Worm (Caenorhabditis elegans) whole organism, L4 larva: ENCODE measurements around the gene zfp-1.

Experiments used
- D1046.2 ChIP-seq: fragments of 200-800 bp; sonication (Bioruptor generic); IDR thresholded peaks from 2 replicates; pipeline ENCODE4 v1.3.6; 2022; ENCODE audit warnings: missing genetic modification characterization, missing compliant biosample characterization
- F44E2.7 ChIP-seq: fragments of 200-800 bp; sonication (Bioruptor generic); IDR thresholded peaks from 2 replicates; pipeline ENCODE4 v2.1.2; 2022; ENCODE audit warnings: missing genetic modification characterization, missing compliant biosample characterization
- R02D3.7 ChIP-seq: fragments of 150-350 bp; sonication (generic microtip); optimal IDR thresholded peaks from 3 replicates; lab custom pipeline; 2014; ENCODE audit warnings: missing biosample characterization, missing genetic modification characterization
- T20F7.1 ChIP-seq: fragments of 200-800 bp; sonication (Bioruptor generic); optimal IDR thresholded peaks from 2 replicates; lab custom pipeline; 2018; ENCODE audit warnings: mild to moderate bottlenecking, missing genetic modification characterization, missing compliant biosample characterization
- Y105C5A.15 ChIP-seq: fragments of 200-800 bp; sonication (Bioruptor generic); IDR thresholded peaks from 2 replicates; pipeline ENCODE4 v1.3.6; 2022; ENCODE audit warnings: missing genetic modification characterization, missing compliant biosample characterization
- Y5F2A.4 ChIP-seq: fragments of 200-800 bp; sonication (Bioruptor generic); optimal IDR thresholded peaks from 2 replicates; lab custom pipeline; 2018; ENCODE audit warnings: mild to moderate bottlenecking, missing genetic modification characterization, missing compliant biosample characterization
- aha-1 ChIP-seq: fragments of 150-350 bp; peaks from one replicate; lab custom pipeline; 2014; ENCODE audit warnings: missing biosample characterization, missing genetic modification characterization
- aly-2 ChIP-seq: sonication (generic microtip); optimal IDR thresholded peaks from 2 replicates; lab custom pipeline; 2018; ENCODE audit warnings: missing biosample characterization, missing genetic modification characterization
- arid-1 ChIP-seq: fragments of 200-800 bp; sonication (Bioruptor generic); conservative IDR thresholded peaks from 2 replicates; pipeline ENCODE4 v1.3.6; 2022; ENCODE audit warnings: missing genetic modification reagents, missing genetic modification characterization, missing compliant biosample characterization
- attf-4 ChIP-seq: sonication (generic microtip); optimal IDR thresholded peaks from 3 replicates; lab custom pipeline; 2017; ENCODE audit warnings: missing biosample characterization, missing genetic modification characterization
- ceh-28 ChIP-seq: fragments of 150-350 bp; optimal IDR thresholded peaks from 2 replicates; lab custom pipeline; 2014; ENCODE audit warnings: missing biosample characterization, missing genetic modification reagents, missing genetic modification characterization
- ceh-32 ChIP-seq: sonication (generic microtip); optimal IDR thresholded peaks from 2 replicates; lab custom pipeline; 2016; ENCODE audit warnings: mild to moderate bottlenecking, missing genetic modification characterization, missing compliant biosample characterization; ENCODE audit not compliant: poor library complexity
- ces-1 ChIP-seq: fragments of 150-350 bp; sonication (generic microtip); optimal IDR thresholded peaks from 4 replicates; lab custom pipeline; 2014; ENCODE audit warnings: missing biosample characterization, missing genetic modification reagents, missing genetic modification characterization
- cey-2 ChIP-seq: sonication (generic microtip); optimal IDR thresholded peaks from 3 replicates; lab custom pipeline; 2017; ENCODE audit warnings: missing genetic modification characterization, mild to moderate bottlenecking, missing compliant biosample characterization, antibody characterized with exemption, borderline replicate concordance; ENCODE audit not compliant: insufficient read depth
- ctbp-1 ChIP-seq: fragments of 200-800 bp; sonication (Bioruptor generic); IDR thresholded peaks from 2 replicates; pipeline ENCODE4 v1.3.6; 2022; ENCODE audit warnings: missing genetic modification reagents, missing genetic modification characterization, missing compliant biosample characterization
- daf-8 ChIP-seq: fragments of 200-800 bp; sonication (Bioruptor generic); IDR thresholded peaks from 2 replicates; pipeline ENCODE4 v1.3.6; 2022; ENCODE audit warnings: missing genetic modification characterization, missing compliant biosample characterization
- dmd-8 ChIP-seq: fragments of 200-800 bp; sonication (Bioruptor generic); IDR thresholded peaks from 2 replicates; pipeline ENCODE4 v1.3.6; 2022; ENCODE audit warnings: missing genetic modification characterization, missing compliant biosample characterization
- dmd-9 ChIP-seq: fragments of 200-800 bp; sonication (Bioruptor generic); IDR thresholded peaks from 2 replicates; pipeline ENCODE4 v1.3.6; 2022; ENCODE audit warnings: missing genetic modification reagents, missing genetic modification characterization, missing compliant biosample characterization
- egl-27 ChIP-seq: sonication (generic microtip); optimal IDR thresholded peaks from 3 replicates; lab custom pipeline; 2017; ENCODE audit warnings: missing biosample characterization, missing genetic modification reagents, missing genetic modification characterization
- fkh-10 ChIP-seq: fragments of 150-350 bp; optimal IDR thresholded peaks from 2 replicates; lab custom pipeline; 2014; ENCODE audit warnings: missing biosample characterization, missing genetic modification reagents, missing genetic modification characterization
- gei-8 ChIP-seq: fragments of 200-800 bp; sonication (Bioruptor generic); optimal IDR thresholded peaks from 2 replicates; lab custom pipeline; 2018; ENCODE audit warnings: mild to moderate bottlenecking, missing genetic modification characterization, missing compliant biosample characterization
- hmg-1.1 ChIP-seq: fragments of 200-800 bp; sonication (Bioruptor generic); IDR thresholded peaks from 2 replicates; pipeline ENCODE4 v1.3.6; 2022; ENCODE audit warnings: missing genetic modification reagents, missing genetic modification characterization, missing compliant biosample characterization
- jun-1 ChIP-seq: fragments of 150-350 bp; optimal IDR thresholded peaks from 2 replicates; lab custom pipeline; 2014; ENCODE audit warnings: missing biosample characterization, missing genetic modification reagents, missing genetic modification characterization
- lin-38 ChIP-seq: fragments of 200-800 bp; sonication (Bioruptor generic); IDR thresholded peaks from 2 replicates; pipeline ENCODE4 v1.3.6; 2022; ENCODE audit warnings: missing genetic modification reagents, missing genetic modification characterization, missing compliant biosample characterization
- madf-5 ChIP-seq, 2 experiments: fragments of 200-800 bp; sonication (Bioruptor generic); IDR thresholded peaks; 2 replicates each; pipeline ENCODE4 v1.3.6; 2022; ENCODE audit warnings: missing compliant biosample characterization in 2 of 2, missing genetic modification characterization in 2 of 2
- madf-9 ChIP-seq: fragments of 200-800 bp; sonication (Bioruptor generic); conservative IDR thresholded peaks from 2 replicates; pipeline ENCODE4 v1.3.6; 2022; ENCODE audit warnings: missing genetic modification reagents, missing genetic modification characterization, missing compliant biosample characterization
- mdl-1 ChIP-seq, 2 experiments: fragments of 150-350 bp in 1 of 2; sonication (generic microtip) in 1 of 2; optimal IDR thresholded peaks; 2 replicates each; lab custom pipeline; 2014 to 2017; ENCODE audit warnings: missing biosample characterization in 2 of 2, missing genetic modification characterization in 2 of 2
- mes-2 ChIP-seq: sonication (generic microtip); optimal IDR thresholded peaks from 2 replicates; lab custom pipeline; 2016; ENCODE audit warnings: missing genotype, mild to moderate bottlenecking, missing genetic modification characterization, missing compliant biosample characterization; ENCODE audit not compliant: poor library complexity, severe bottlenecking
- mxl-2 ChIP-seq: fragments of 200-800 bp; sonication (Bioruptor generic); conservative IDR thresholded peaks from 2 replicates; pipeline ENCODE4 v1.3.6; 2022; ENCODE audit warnings: missing genetic modification reagents, missing genetic modification characterization, missing compliant biosample characterization
- nhr-11 ChIP-seq: fragments of 150-350 bp; optimal IDR thresholded peaks from 2 replicates; lab custom pipeline; 2014; ENCODE audit warnings: missing biosample characterization, missing genetic modification characterization
- nhr-111 ChIP-seq: fragments of 200-800 bp; sonication (Bioruptor generic); optimal IDR thresholded peaks from 2 replicates; lab custom pipeline; 2018; ENCODE audit warnings: mild to moderate bottlenecking, missing genetic modification characterization, missing compliant biosample characterization
- nhr-28 ChIP-seq: fragments of 150-350 bp; optimal IDR thresholded peaks from 2 replicates; lab custom pipeline; 2014; ENCODE audit warnings: missing biosample characterization, missing genetic modification characterization
- nhr-42 ChIP-seq: fragments of 200-800 bp; sonication (Bioruptor generic); IDR thresholded peaks from 2 replicates; pipeline ENCODE4 v1.3.6; 2022; ENCODE audit warnings: missing genetic modification characterization, missing compliant biosample characterization
- pha-4 ChIP-seq, 2 experiments: fragments of 150-350 bp in 1 of 2; fragments of 200-800 bp in 1 of 2; sonication (Bioruptor generic) in 1 of 2; IDR thresholded peaks in 1 of 2; optimal IDR thresholded peaks in 1 of 2; 2 replicates each; pipeline versions ENCODE4 v1.3.6 to Lab custom; 2014 to 2022; ENCODE audit warnings: missing genetic modification characterization in 2 of 2, missing genetic modification reagents in 2 of 2, missing biosample characterization in 1 of 2, missing compliant biosample characterization in 1 of 2
- rbr-2 ChIP-seq: sonication (generic microtip); optimal IDR thresholded peaks from 2 replicates; lab custom pipeline; 2016; ENCODE audit warnings: missing genotype, missing genetic modification characterization, missing compliant biosample characterization
- saeg-2 ChIP-seq: fragments of 200-800 bp; sonication (Bioruptor generic); IDR thresholded peaks from 2 replicates; pipeline ENCODE4 v1.3.6; 2022; ENCODE audit warnings: missing genetic modification reagents, missing genetic modification characterization, missing compliant biosample characterization
- set-16 ChIP-seq: fragments of 200-800 bp; sonication (Bioruptor generic); IDR thresholded peaks from 2 replicates; pipeline ENCODE4 v1.3.6; 2022; ENCODE audit warnings: missing genetic modification reagents, missing genetic modification characterization, missing compliant biosample characterization
- snpc-4 ChIP-seq: fragments of 150-350 bp; optimal IDR thresholded peaks from 2 replicates; lab custom pipeline; 2014; ENCODE audit warnings: missing biosample characterization, missing genetic modification characterization
- tra-1 ChIP-seq: fragments of 200-800 bp; sonication (Bioruptor generic); IDR thresholded peaks from 2 replicates; pipeline ENCODE4 v1.3.6; 2022; ENCODE audit warnings: missing genetic modification reagents, missing genetic modification characterization, missing compliant biosample characterization
- zip-11 ChIP-seq: fragments of 200-800 bp; sonication (Bioruptor generic); IDR thresholded peaks from 2 replicates; pipeline ENCODE4 v1.3.6; 2022; ENCODE audit warnings: missing genetic modification characterization, missing compliant biosample characterization
- ztf-7 ChIP-seq: fragments of 150-350 bp; optimal IDR thresholded peaks from 2 replicates; lab custom pipeline; 2014; ENCODE audit warnings: missing biosample characterization, missing genetic modification characterization

Gene zfp-1

ce11 chrIII:8801864-8802818 lies 10.8 kb downstream of the zfp-1 start (continued):
- TF ChIP-seq madf-9 (no peak; the same call in 1 of the 2 replicates), set-16 (peak; percentile 77; the same call in 1 of the 2 replicates), ctbp-1 (GFP tag; lab: Robert Waterston, UW) (peak; percentile 83), nhr-28 (tag; lab: Kevin White, UChicago) (peak; percentile 96), dmd-8 (GFP tag; lab: Robert Waterston, UW) (no peak), ces-1 (GFP tag; lab: Kevin White, UChicago) (no peak), egl-27 (tag; lab: Kevin White, UChicago) (peak; percentile 92), ceh-32 (tag; lab: Kevin White, UChicago) (peak; percentile 55), snpc-4 (peak; percentile 7), R02D3.7 (no peak), tra-1 (GFP tag; lab: Robert Waterston, UW) (peak; percentile 70), dmd-9 (GFP tag; lab: Robert Waterston, UW) (no peak), cey-2 (tag; lab: Kevin White, UChicago) (peak; percentile 88), Y5F2A.4 (GFP tag; lab: Kevin White, UChicago) (no peak), nhr-42 (GFP tag; lab: Robert Waterston, UW) (peak; percentile 59; the same call in 1 of the 2 replicates), daf-8 (no peak), nhr-111 (GFP tag; lab: Kevin White, UChicago) (no peak), ceh-28 (tag; lab: Kevin White, UChicago) (peak; percentile 68), rbr-2 (peak; percentile 95), T20F7.1 (GFP tag; lab: Kevin White, UChicago) (peak; percentile 87), hmg-1.1 (peak; percentile 92), lin-38 (GFP tag; lab: Robert Waterston, UW) (peak; percentile 68), F44E2.7 (GFP tag; lab: Robert Waterston, UW) (no peak), arid-1 (GFP tag; lab: Robert Waterston, UW) (0 out of 2 replicates have a peak, but pooled peaks have one; percentile 12), attf-4 (tag; lab: Kevin White, UChicago) (peak; percentile 81), ztf-7 (tag; lab: Kevin White, UChicago) (peak; percentile 59), Y105C5A.15 (no peak), D1046.2 (GFP tag; lab: Robert Waterston, UW) (no peak), aha-1 (tag; lab: Kevin White, UChicago) (peak; percentile 100), jun-1 (tag; lab: Kevin White, UChicago) (peak; percentile 94), saeg-2 (peak; percentile 82), gei-8 (GFP tag; lab: Kevin White, UChicago) (peak; percentile 94), mdl-1 (tag; optimal IDR thresholded peaks at IDR 0.05; lab: Kevin White, UChicago) (peak; percentile 94 to 98), mes-2 (tag; lab: Kevin White, UChicago) (peak; percentile 80), mxl-2 (GFP tag; lab: Robert Waterston, UW) (peak; percentile 82), madf-5 (GFP tag; IDR thresholded peaks at IDR 0.05; lab: Robert Waterston, UW) (0 out of 4 replicates have a peak, but pooled peaks of 1 of the 2 experiments have one; percentile 5), nhr-11 (tag; lab: Kevin White, UChicago) (peak; percentile 96), zip-11 (no peak), pha-4 (GFP tag; IDR thresholded peaks at IDR 0.05; lab: Robert Waterston, UW) (peak; percentile 81), pha-4 (tag; optimal IDR thresholded peaks at IDR 0.05; lab: Kevin White, UChicago) (peak; percentile 86), aly-2 (tag; lab: Kevin White, UChicago) (no peak), fkh-10 (GFP tag; lab: Kevin White, UChicago) (peak; percentile 90)
